Worm (Caenorhabditis elegans) whole organism, dauer: ENCODE data around the gene F13E6.1.

ENCODE experiments used
- unc-62 ChIP-seq: sonication (generic microtip); optimal IDR thresholded peaks from 2 replicates; lab custom pipeline; 2017; ENCODE audit warnings: missing biosample characterization, missing genetic modification reagents, missing genetic modification characterization

The F13E6.1 gene

ce11 chrX:10677009-10677408 is at the start of gene F13E6.1:
TSS of gene F13E6.1 (minus strand) at chrX:10677109.
- no peak for TF ChIP-seq unc-62 (GFP tag; lab: Kevin White, UChicago)

ce11 chrX:10721954-10722353 is 45.0 kb upstream of the F13E6.1 start, which contains the start of gene mbr-1:
TSS of gene mbr-1 (minus strand) at chrX:10722054.
- TF ChIP-seq unc-62 (GFP tag; lab: Kevin White, UChicago) = no peak

ce11 chrX:10717019-10717418 is 40.1 kb upstream of the F13E6.1 start, which contains the start of gene T01C1.4:
TSS of gene T01C1.4 (minus strand) at chrX:10717119.
- no peak for TF ChIP-seq unc-62 (GFP tag; lab: Kevin White, UChicago)

- no peak for TF ChIP-seq unc-62 (GFP tag; lab: Kevin White, UChicago)
These were observed 34.9 kb upstream of the F13E6.1 start, which contains the start of gene rhgf-1 for ce11 chrX:10711769-10712168. TSS of gene rhgf-1 (minus strand) at chrX:10711869.

- no peak for TF ChIP-seq unc-62 (GFP tag; lab: Kevin White, UChicago)
These were observed 27.4 kb upstream of the F13E6.1 start for ce11 chrX:10704329-10704728.

- TF ChIP-seq unc-62 (GFP tag; lab: Kevin White, UChicago) = no peak
These were observed 18.0 kb upstream of the F13E6.1 start, which contains the start of gene plpp-1.3 for ce11 chrX:10694933-10695332. TSS of gene plpp-1.3 (plus strand) at chrX:10695312.

- TF ChIP-seq unc-62 (GFP tag; lab: Kevin White, UChicago) = no peak
These were observed 17.3 kb upstream of the F13E6.1 start for ce11 chrX:10694248-10694647.

- TF ChIP-seq unc-62 (GFP tag; lab: Kevin White, UChicago) = no peak
These were observed 15.1 kb upstream of the F13E6.1 start for ce11 chrX:10692057-10692456.

ce11 chrX:10691643-10692042 is 14.7 kb upstream of the F13E6.1 start, which contains the start of gene yap-1:
TSS of gene yap-1 (plus strand) at chrX:10691943.
- no peak for TF ChIP-seq unc-62 (GFP tag; lab: Kevin White, UChicago)

- TF ChIP-seq unc-62 (GFP tag; lab: Kevin White, UChicago) = no peak
These were observed 14.3 kb upstream of the F13E6.1 start for ce11 chrX:10691232-10691631.

- TF ChIP-seq unc-62 (GFP tag; lab: Kevin White, UChicago) = no peak
These were observed 12.8 kb upstream of the F13E6.1 start for ce11 chrX:10689729-10690128.

- TF ChIP-seq unc-62 (GFP tag; lab: Kevin White, UChicago) = no peak
These were observed 11.4 kb upstream of the F13E6.1 start for ce11 chrX:10688311-10688710.

ce11 chrX:10687317-10687716 is 10.4 kb upstream of the F13E6.1 start:
- no peak for TF ChIP-seq unc-62 (GFP tag; lab: Kevin White, UChicago)

ce11 chrX:10686487-10686886 is 9.6 kb upstream of the F13E6.1 start:
- TF ChIP-seq unc-62 (GFP tag; lab: Kevin White, UChicago) = no peak

- no peak for TF ChIP-seq unc-62 (GFP tag; lab: Kevin White, UChicago)
These were observed 7.6 kb upstream of the F13E6.1 start for ce11 chrX:10684533-10684932.

- no peak for TF ChIP-seq unc-62 (GFP tag; lab: Kevin White, UChicago)
These were observed 4.8 kb upstream of the F13E6.1 start, which contains the start of gene phf-31 for ce11 chrX:10681698-10682097. TSS of gene phf-31 (plus strand) at chrX:10681998.

ce11 chrX:10679193-10679592 is 2.3 kb upstream of the F13E6.1 start:
- no peak for TF ChIP-seq unc-62 (GFP tag; lab: Kevin White, UChicago)
